Fruit fly (Drosophila melanogaster) whole organism, embryonic: ENCODE data around the gene ND-39.

Experiments used
- Aef1 ChIP-seq: fragments of 200-800 bp; sonication (Bioruptor generic); IDR thresholded peaks from 3 replicates; pipeline ENCODE4 v1.3.6; 2022; ENCODE audit warnings: missing biosample characterization, missing genetic modification characterization
- Atf3 ChIP-seq: fragments of 200-800 bp; sonication (Bioruptor generic); optimal IDR thresholded peaks from 3 replicates; lab custom pipeline; 2016; ENCODE audit warnings: missing biosample characterization, missing genetic modification characterization
- B-H1 ChIP-seq: fragments of 200-800 bp; sonication (Bioruptor generic); IDR thresholded peaks from 3 replicates; pipeline ENCODE4 v1.3.6; 2022; ENCODE audit warnings: missing biosample characterization, missing genetic modification characterization
- BEAF-32 ChIP-seq: fragments of 200-800 bp; sonication (Bioruptor generic); optimal IDR thresholded peaks from 3 replicates; lab custom pipeline; 2017; ENCODE audit warnings: missing biosample characterization, missing genetic modification characterization, mild to moderate bottlenecking, moderate library complexity, missing genetic modification reagents
- Bgb ChIP-seq: fragments of 200-800 bp; sonication (Bioruptor generic); IDR thresholded peaks from 2 replicates; pipeline ENCODE4 v1.3.6; 2022; ENCODE audit warnings: missing biosample characterization, missing genetic modification characterization; ENCODE audit not compliant: partially characterized antibody
- CG10267 ChIP-seq: fragments of 200-800 bp; sonication (Bioruptor generic); optimal IDR thresholded peaks from 2 replicates; lab custom pipeline; 2018; ENCODE audit warnings: missing biosample characterization, mild to moderate bottlenecking, missing genetic modification characterization, moderate library complexity
- CG10366 ChIP-seq: fragments of 200-800 bp; sonication (Bioruptor generic); IDR thresholded peaks from 2 replicates; pipeline ENCODE4 v1.3.6; 2022; ENCODE audit warnings: missing biosample characterization, missing genetic modification characterization
- CG14965 ChIP-seq: fragments of 200-800 bp; sonication (Bioruptor generic); optimal IDR thresholded peaks from 2 replicates; lab custom pipeline; 2016; ENCODE audit warnings: missing biosample characterization, missing genetic modification characterization, borderline replicate concordance
- CG1603 ChIP-seq: fragments of 200-800 bp; sonication (Bioruptor generic); optimal IDR thresholded peaks from 2 replicates; lab custom pipeline; 2019; ENCODE audit warnings: missing biosample characterization, mild to moderate bottlenecking, missing genetic modification characterization, moderate library complexity
- CG1792 ChIP-seq: fragments of 200-800 bp; sonication (Bioruptor generic); optimal IDR thresholded peaks from 2 replicates; lab custom pipeline; 2016; ENCODE audit warnings: missing biosample characterization, missing genetic modification characterization
- CG18476 ChIP-seq: fragments of 200-800 bp; sonication (Bioruptor generic); optimal IDR thresholded peaks from 2 replicates; lab custom pipeline; 2016; ENCODE audit warnings: missing biosample characterization, mild to moderate bottlenecking, missing genetic modification characterization
- CG32532 ChIP-seq: fragments of 200-800 bp; sonication (Bioruptor generic); IDR thresholded peaks from 2 replicates; pipeline ENCODE4 v1.3.6; 2022; ENCODE audit warnings: missing biosample characterization, missing genetic modification characterization
- CG4404 ChIP-seq: fragments of 200-800 bp; sonication (Bioruptor generic); IDR thresholded peaks from 2 replicates; pipeline ENCODE4 v1.3.6; 2022; ENCODE audit warnings: missing biosample characterization, missing genetic modification characterization
- CG7271 ChIP-seq: fragments of 200-800 bp; sonication (Bioruptor generic); optimal IDR thresholded peaks from 2 replicates; lab custom pipeline; 2018; ENCODE audit warnings: missing biosample characterization, mild to moderate bottlenecking, missing genetic modification characterization, moderate library complexity
- CG8290 ChIP-seq, 3 experiments: fragments of 200-800 bp; sonication (Bioruptor generic); optimal IDR thresholded peaks; 2 replicates each; lab custom pipeline; 2016 to 2019; ENCODE audit warnings: missing biosample characterization in 3 of 3, missing genetic modification characterization in 3 of 3, mild to moderate bottlenecking in 2 of 3, moderate library complexity in 1 of 3
- D19B ChIP-seq: fragments of 200-800 bp; sonication (Bioruptor generic); optimal IDR thresholded peaks from 2 replicates; lab custom pipeline; 2017; ENCODE audit warnings: missing biosample characterization, mild to moderate bottlenecking, missing genetic modification characterization
- Dll ChIP-seq: fragments of 200-800 bp; sonication (Bioruptor generic); IDR thresholded peaks from 4 replicates; pipeline ENCODE4 v1.3.6; 2022; ENCODE audit warnings: missing biosample characterization, missing genetic modification characterization; ENCODE audit not compliant: partially characterized antibody
- Drgx ChIP-seq: fragments of 200-800 bp; sonication (Bioruptor generic); IDR thresholded peaks from 2 replicates; pipeline ENCODE4 v1.3.6; 2022; ENCODE audit warnings: missing biosample characterization, missing genetic modification characterization
- Eip74EF ChIP-seq, 2 experiments: fragments of 200-800 bp in 1 of 2; fragments of >200 bp in 1 of 2; sonication (Bioruptor generic) in 1 of 2; optimal IDR thresholded peaks; 2 replicates each; lab custom pipeline; 2017 to 2019; ENCODE audit warnings: missing biosample characterization in 2 of 2, missing genetic modification characterization in 2 of 2, mild to moderate bottlenecking in 1 of 2, moderate library complexity in 1 of 2
- HLH4C ChIP-seq: fragments of 200-800 bp; sonication (Bioruptor generic); IDR thresholded peaks from 3 replicates; pipeline ENCODE4 v1.3.6; 2022; ENCODE audit warnings: missing biosample characterization, missing genetic modification characterization; ENCODE audit not compliant: partially characterized antibody
- HLH54F ChIP-seq: fragments of 200-800 bp; sonication (Bioruptor generic); optimal IDR thresholded peaks from 3 replicates; lab custom pipeline; 2016; ENCODE audit warnings: missing biosample characterization, missing genetic modification characterization
- Hsf ChIP-seq: fragments of 200-800 bp; sonication (Bioruptor generic); optimal IDR thresholded peaks from 3 replicates; lab custom pipeline; 2016; ENCODE audit warnings: missing biosample characterization, missing genetic modification characterization
- Lhr ChIP-seq: fragments of 200-800 bp; sonication (Bioruptor generic); optimal IDR thresholded peaks from 3 replicates; lab custom pipeline; 2017; ENCODE audit warnings: mild to moderate bottlenecking, missing biosample characterization, missing genetic modification reagents, missing genetic modification characterization
- NK7.1 ChIP-seq: fragments of 200-800 bp; sonication (Bioruptor generic); optimal IDR thresholded peaks from 3 replicates; lab custom pipeline; 2016; ENCODE audit warnings: missing biosample characterization, missing genetic modification characterization
- Ptx1 ChIP-seq: fragments of 200-800 bp; sonication (Bioruptor generic); IDR thresholded peaks from 2 replicates; pipeline ENCODE4 v1.3.6; 2022; ENCODE audit warnings: missing biosample characterization, missing genetic modification characterization
- Rx ChIP-seq: fragments of 200-800 bp; sonication (Bioruptor generic); IDR thresholded peaks from 2 replicates; pipeline ENCODE4 v1.3.6; 2022; ENCODE audit warnings: missing biosample characterization, missing genetic modification characterization
- ash1 ChIP-seq: fragments of 200-800 bp; sonication (Bioruptor generic); optimal IDR thresholded peaks from 2 replicates; lab custom pipeline; 2018; ENCODE audit warnings: missing biosample characterization, mild to moderate bottlenecking, missing genetic modification characterization
- ato ChIP-seq: fragments of 200-800 bp; sonication (Bioruptor generic); IDR thresholded peaks from 2 replicates; pipeline ENCODE4 v1.3.6; 2022; ENCODE audit warnings: missing biosample characterization, missing genetic modification characterization; ENCODE audit not compliant: partially characterized antibody
- az2 ChIP-seq: fragments of 200-800 bp; sonication (Bioruptor generic); optimal IDR thresholded peaks from 3 replicates; lab custom pipeline; 2016; ENCODE audit warnings: missing biosample characterization, missing genetic modification characterization
- br ChIP-seq: fragments of >200 bp; optimal IDR thresholded peaks from 2 replicates; lab custom pipeline; 2017
- dimm ChIP-seq: fragments of 200-800 bp; sonication (Bioruptor generic); IDR thresholded peaks from 2 replicates; pipeline ENCODE4 v1.3.6; 2022; ENCODE audit warnings: missing biosample characterization, missing genetic modification characterization
- dmrt11E ChIP-seq: fragments of 200-800 bp; sonication (Bioruptor generic); optimal IDR thresholded peaks from 3 replicates; lab custom pipeline; 2018; ENCODE audit warnings: missing biosample characterization, mild to moderate bottlenecking, missing genetic modification characterization, moderate library complexity
- fu2 ChIP-seq: fragments of 200-800 bp; sonication (Bioruptor generic); optimal IDR thresholded peaks from 2 replicates; lab custom pipeline; 2016; ENCODE audit warnings: missing biosample characterization, missing genetic modification characterization
- her ChIP-seq: fragments of 200-800 bp; sonication (Bioruptor generic); optimal IDR thresholded peaks from 2 replicates; lab custom pipeline; 2016; ENCODE audit warnings: missing biosample characterization, missing genetic modification characterization
- jumu ChIP-seq: fragments of 200-800 bp; sonication (Bioruptor generic); optimal IDR thresholded peaks from 3 replicates; lab custom pipeline; 2016; ENCODE audit warnings: missing biosample characterization, missing genetic modification characterization
- ken ChIP-seq: fragments of 200-800 bp; sonication (Bioruptor generic); IDR thresholded peaks from 3 replicates; pipeline ENCODE4 v1.3.6; 2022; ENCODE audit warnings: missing biosample characterization, missing genetic modification characterization
- mirr ChIP-seq: fragments of 200-800 bp; sonication (Bioruptor generic); optimal IDR thresholded peaks from 3 replicates; lab custom pipeline; 2018; ENCODE audit warnings: missing biosample characterization, mild to moderate bottlenecking, missing genetic modification characterization
- mld ChIP-seq: fragments of 200-800 bp; sonication (Bioruptor generic); IDR thresholded peaks from 3 replicates; pipeline ENCODE4 v1.3.6; 2022; ENCODE audit warnings: missing biosample characterization, missing genetic modification characterization; ENCODE audit not compliant: partially characterized antibody
- pho ChIP-seq: fragments of 200-800 bp; sonication (Bioruptor generic); optimal IDR thresholded peaks from 2 replicates; lab custom pipeline; 2016; ENCODE audit warnings: missing biosample characterization, missing genetic modification characterization
- ro ChIP-seq: fragments of 200-800 bp; sonication (Bioruptor generic); IDR thresholded peaks from 2 replicates; pipeline ENCODE4 v1.3.6; 2022; ENCODE audit warnings: missing biosample characterization, missing genetic modification characterization
- sens ChIP-seq: fragments of 200-800 bp; sonication (Bioruptor generic); peaks from one replicate; lab custom pipeline; 2016; ENCODE audit warnings: missing biosample characterization, missing genetic modification characterization
- shn ChIP-seq: fragments of 200-800 bp; sonication (Bioruptor generic); optimal IDR thresholded peaks from 3 replicates; lab custom pipeline; 2016; ENCODE audit warnings: missing biosample characterization, missing genetic modification characterization
- slp2 ChIP-seq: fragments of 200-800 bp; sonication (Bioruptor generic); optimal IDR thresholded peaks from 2 replicates; lab custom pipeline; 2016; ENCODE audit warnings: missing biosample characterization, missing genetic modification characterization
- stwl ChIP-seq: fragments of 200-800 bp; sonication (Bioruptor generic); optimal IDR thresholded peaks from 3 replicates; lab custom pipeline; 2018; ENCODE audit warnings: missing biosample characterization, mild to moderate bottlenecking, missing genetic modification characterization, moderate library complexity
- tap ChIP-seq: fragments of 200-800 bp; optimal IDR thresholded peaks from 3 replicates; lab custom pipeline; 2019; ENCODE audit warnings: missing biosample characterization, mild to moderate bottlenecking, missing genetic modification characterization, moderate library complexity
- trh ChIP-seq: fragments of 200-800 bp; sonication (Bioruptor generic); optimal IDR thresholded peaks from 2 replicates; lab custom pipeline; 2016; ENCODE audit warnings: missing biosample characterization, missing genetic modification characterization
- tx ChIP-seq: fragments of 200-800 bp; sonication (Bioruptor generic); optimal IDR thresholded peaks from 2 replicates; lab custom pipeline; 2016; ENCODE audit warnings: missing biosample characterization, missing genetic modification characterization
- vnd ChIP-seq: fragments of 200-800 bp; sonication (Bioruptor generic); IDR thresholded peaks from 3 replicates; pipeline ENCODE4 v1.3.6; 2022; ENCODE audit warnings: missing biosample characterization, missing genetic modification characterization; ENCODE audit not compliant: partially characterized antibody
- zen2 ChIP-seq: fragments of 200-800 bp; sonication (Bioruptor generic); IDR thresholded peaks from 3 replicates; pipeline ENCODE4 v1.3.6; 2022; ENCODE audit warnings: missing biosample characterization, missing genetic modification characterization; ENCODE audit not compliant: partially characterized antibody

Gene ND-39

dm6 chr3L:20444815-20445519 is 46.9 kb upstream of the ND-39 start (continued):
- TF ChIP-seq shn (GFP tag; lab: Kevin White, UChicago) (no peak), Dll (GFP tag; lab: Robert Waterston, UW) (no peak), CG10267 (tag; lab: Kevin White, UChicago) (peak; percentile 79), mld (no peak), dmrt11E (tag; lab: Kevin White, UChicago) (peak; percentile 75), D19B (GFP tag; lab: Kevin White, UChicago) (peak; percentile 54), jumu (GFP tag; lab: Kevin White, UChicago) (peak; percentile 44), tap (tag; lab: Kevin White, UChicago) (peak; percentile 84), zen2 (GFP tag; lab: Robert Waterston, UW) (no peak), Lhr (GFP tag; lab: Kevin White, UChicago) (peak; percentile 51), dimm (GFP tag; lab: Robert Waterston, UW) (peak; percentile 66; the same call in 1 of the 2 replicates), Aef1 (peak; percentile 84), B-H1 (GFP tag; lab: Robert Waterston, UW) (peak; percentile 88), BEAF-32 (GFP tag; lab: Kevin White, UChicago) (no peak), Drgx (GFP tag; lab: Robert Waterston, UW) (peak; percentile 90), slp2 (GFP tag; lab: Kevin White, UChicago) (no peak), Rx (peak; percentile 83), CG1603 (tag; lab: Kevin White, UChicago) (peak; percentile 90), Bgb (GFP tag; lab: Robert Waterston, UW) (0 out of 2 replicates have a peak, but pooled peaks have one; percentile 21), fu2 (GFP tag; lab: Kevin White, UChicago) (no peak), ro (GFP tag; lab: Robert Waterston, UW) (0 out of 2 replicates have a peak, but pooled peaks have one; percentile 46), her (GFP tag; lab: Kevin White, UChicago) (no peak), CG7271 (tag; lab: Kevin White, UChicago) (peak; percentile 71), tx (peak; percentile 10), Ptx1 (GFP tag; lab: Robert Waterston, UW) (peak; percentile 93), br (lab: Kevin White, UChicago) (no peak), CG1792 (no peak), ash1 (GFP tag; lab: Kevin White, UChicago) (no peak), NK7.1 (GFP tag; lab: Kevin White, UChicago) (no peak), CG4404 (GFP tag; lab: Robert Waterston, UW) (peak; percentile 82), HLH4C (GFP tag; lab: Robert Waterston, UW) (peak; percentile 45; the same call in 1 of the 3 replicates), trh (GFP tag; lab: Kevin White, UChicago) (peak; percentile 78), vnd (no peak), Hsf (peak; percentile 58), CG18476 (GFP tag; lab: Kevin White, UChicago) (peak; percentile 53), mirr (GFP tag; lab: Kevin White, UChicago) (no peak), ken (GFP tag; lab: Robert Waterston, UW) (peak; percentile 89), CG14965 (GFP tag; lab: Kevin White, UChicago) (no peak), Atf3 (GFP tag; lab: Kevin White, UChicago) (peak; percentile 17), Eip74EF (GFP tag; optimal IDR thresholded peaks at IDR 0.05; lab: Kevin White, UChicago) (peak in 1 of 2 experiments; percentile 78), stwl (no peak), pho (GFP tag; lab: Kevin White, UChicago) (peak; percentile 11), CG10366 (GFP tag; lab: Robert Waterston, UW) (peak; percentile 90), sens (GFP tag; lab: Kevin White, UChicago) (peak; percentile 94), CG32532 (GFP tag; lab: Robert Waterston, UW) (peak; percentile 93), az2 (peak; percentile 83), ato (GFP tag; lab: Robert Waterston, UW) (no peak), HLH54F (GFP tag; lab: Kevin White, UChicago) (peak; percentile 32), CG8290 (GFP tag; optimal IDR thresholded peaks at IDR 0.05; lab: Kevin White, UChicago) (peak; percentile 48), CG8290 (tag; optimal IDR thresholded peaks at IDR 0.05; lab: Kevin White, UChicago) (peak; percentile 0 to 82)
